Fruit fly (Drosophila melanogaster) whole organism, wandering third instar larva: ENCODE measurements around the gene eIF2gamma.

Experiments used
- Abd-B ChIP-seq: fragments of >200 bp; optimal IDR thresholded peaks from 2 replicates; lab custom pipeline; 2017; ENCODE audit warnings: missing biosample characterization, missing genetic modification characterization
- CG32264 ChIP-seq: fragments of 200-800 bp; sonication (Bioruptor generic); optimal IDR thresholded peaks from 2 replicates; lab custom pipeline; 2016; ENCODE audit warnings: missing biosample characterization, missing genetic modification characterization
- CG9705 ChIP-seq: fragments of 200-800 bp; sonication (Bioruptor generic); optimal IDR thresholded peaks from 2 replicates; lab custom pipeline; 2018; ENCODE audit warnings: missing biosample characterization, mild to moderate bottlenecking, missing genetic modification characterization
- CrebA ChIP-seq: fragments of 200-800 bp; sonication (Bioruptor generic); optimal IDR thresholded peaks from 2 replicates; lab custom pipeline; 2016; ENCODE audit warnings: missing biosample characterization, mild to moderate bottlenecking, missing genetic modification characterization, borderline replicate concordance
- Dfd ChIP-seq: fragments of >200 bp; optimal IDR thresholded peaks from 2 replicates; lab custom pipeline; 2017; ENCODE audit warnings: missing biosample characterization, missing genetic modification characterization
- Dif ChIP-seq: fragments of 200-275, 200-300 bp; sonication (Bioruptor generic); optimal IDR thresholded peaks from 2 replicates; lab custom pipeline; 2018; ENCODE audit warnings: missing biosample characterization, missing genetic modification characterization; ENCODE audit not compliant: partially characterized antibody
- GATAd ChIP-seq: sonication (Bioruptor generic); optimal IDR thresholded peaks from 2 replicates; lab custom pipeline; 2016; ENCODE audit warnings: missing biosample characterization, missing genetic modification characterization
- HLH106 ChIP-seq: fragments of 200-800 bp; optimal IDR thresholded peaks from 3 replicates; lab custom pipeline; 2019; ENCODE audit warnings: missing biosample characterization, mild to moderate bottlenecking, missing genetic modification characterization, moderate library complexity
- Hnf4 ChIP-seq: fragments of 200-800 bp; sonication (Bioruptor generic); optimal IDR thresholded peaks from 2 replicates; lab custom pipeline; 2016; ENCODE audit warnings: missing biosample characterization, mild to moderate bottlenecking, missing genetic modification characterization
- Hr78 ChIP-seq: fragments of >200 bp; optimal IDR thresholded peaks from 2 replicates; lab custom pipeline; 2017; ENCODE audit warnings: missing biosample characterization, missing genetic modification characterization
- Hr83 ChIP-seq: fragments of 200-300 bp; sonication (Bioruptor generic); optimal IDR thresholded peaks from 2 replicates; lab custom pipeline; 2016; ENCODE audit warnings: missing biosample characterization, mild to moderate bottlenecking, missing genetic modification characterization, moderate library complexity; ENCODE audit not compliant: poor library complexity, severe bottlenecking
- Jra ChIP-seq: sonication (Bioruptor generic); optimal IDR thresholded peaks from 2 replicates; lab custom pipeline; 2016; ENCODE audit warnings: missing biosample characterization, missing genetic modification characterization
- Mio ChIP-seq: sonication (Bioruptor generic); optimal IDR thresholded peaks from 2 replicates; lab custom pipeline; 2016; ENCODE audit warnings: missing biosample characterization, missing genetic modification characterization
- Myc ChIP-seq: fragments of >200 bp; optimal IDR thresholded peaks from 2 replicates; lab custom pipeline; 2017
- N ChIP-seq: fragments of >200 bp; optimal IDR thresholded peaks from 2 replicates; lab custom pipeline; 2018; ENCODE audit warnings: missing biosample characterization, missing external identifiers, missing genetic modification characterization
- OdsH ChIP-seq: fragments of 200-800 bp; sonication (Bioruptor generic); optimal IDR thresholded peaks from 2 replicates; lab custom pipeline; 2016; ENCODE audit warnings: missing biosample characterization, mild to moderate bottlenecking, missing genetic modification characterization
- Rel ChIP-seq, 2 experiments: fragments of 200-800 bp; sonication (Bioruptor generic) in 1 of 2; optimal IDR thresholded peaks; 2 replicates in 1 of 2; 3 replicates in 1 of 2; lab custom pipeline; 2016 to 2019; ENCODE audit warnings: mild to moderate bottlenecking in 2 of 2, missing biosample characterization in 2 of 2, missing genetic modification characterization in 2 of 2, moderate library complexity in 1 of 2
- Sp1 ChIP-seq: fragments of 200-800 bp; sonication (Bioruptor generic); optimal IDR thresholded peaks from 3 replicates; lab custom pipeline; 2019; ENCODE audit warnings: missing biosample characterization, mild to moderate bottlenecking, missing genetic modification characterization, moderate library complexity
- Vsx2 ChIP-seq: fragments of 200-300, 225-300 bp; sonication (Bioruptor generic); optimal IDR thresholded peaks from 2 replicates; lab custom pipeline; 2018; ENCODE audit warnings: missing biosample characterization, missing genetic modification characterization; ENCODE audit not compliant: partially characterized antibody
- br ChIP-seq: fragments of 200-800 bp; sonication (Bioruptor generic); optimal IDR thresholded peaks from 2 replicates; lab custom pipeline; 2016; ENCODE audit warnings: missing biosample characterization, missing genetic modification characterization
- brk ChIP-seq: fragments of 200-800 bp; sonication (Bioruptor generic); optimal IDR thresholded peaks from 2 replicates; lab custom pipeline; 2016; ENCODE audit warnings: missing biosample characterization, mild to moderate bottlenecking, missing genetic modification characterization
- dl ChIP-seq, 2 experiments: fragments of 175-275, 200-275 bp in 1 of 2; fragments of 200-275 bp in 1 of 2; sonication (Bioruptor generic); optimal IDR thresholded peaks; lab custom pipeline; 2018; ENCODE audit warnings: mild to moderate bottlenecking in 2 of 2, missing biosample characterization in 2 of 2, missing genetic modification characterization in 2 of 2, moderate library complexity in 2 of 2; ENCODE audit not compliant: partially characterized antibody in 2 of 2, insufficient read depth in 1 of 2
- dmrt93B ChIP-seq: fragments of 200-800 bp; sonication (Bioruptor generic); optimal IDR thresholded peaks from 2 replicates; lab custom pipeline; 2018; ENCODE audit warnings: missing biosample characterization, mild to moderate bottlenecking, missing genetic modification characterization
- dsf ChIP-seq: sonication (Bioruptor generic); optimal IDR thresholded peaks from 2 replicates; lab custom pipeline; 2016; ENCODE audit warnings: missing biosample characterization, missing genetic modification characterization, borderline replicate concordance
- ey ChIP-seq: fragments of 200-800 bp; sonication (Bioruptor generic); optimal IDR thresholded peaks from 2 replicates; lab custom pipeline; 2016; ENCODE audit warnings: missing biosample characterization, missing genetic modification characterization
- foxo ChIP-seq, 2 experiments: fragments of 200-800 bp; sonication (Bioruptor generic); optimal IDR thresholded peaks; 2 replicates in 1 of 2; 3 replicates in 1 of 2; lab custom pipeline; 2016 to 2017; ENCODE audit warnings: missing biosample characterization in 2 of 2, missing genetic modification characterization in 2 of 2
- fru ChIP-seq: fragments of 200-800 bp; sonication (Bioruptor generic); optimal IDR thresholded peaks from 3 replicates; lab custom pipeline; 2016; ENCODE audit warnings: missing biosample characterization, mild to moderate bottlenecking, missing genetic modification characterization
- h ChIP-seq: fragments of 200-800 bp; sonication (Bioruptor generic); optimal IDR thresholded peaks from 3 replicates; lab custom pipeline; 2016; ENCODE audit warnings: missing biosample characterization, mild to moderate bottlenecking, missing genetic modification characterization
- jim ChIP-seq: fragments of 175-275, 200-325 bp; sonication (Bioruptor generic); optimal IDR thresholded peaks from 2 replicates; lab custom pipeline; 2016; ENCODE audit warnings: missing biosample characterization, mild to moderate bottlenecking, missing genetic modification characterization
- lola ChIP-seq: fragments of >200 bp; optimal IDR thresholded peaks from 2 replicates; lab custom pipeline; 2017; ENCODE audit warnings: missing biosample characterization, missing genetic modification characterization
- pan ChIP-seq: fragments of >200 bp; optimal IDR thresholded peaks from 2 replicates; lab custom pipeline; 2017
- psq ChIP-seq: fragments of 200-800 bp; sonication (Bioruptor generic); optimal IDR thresholded peaks from 3 replicates; lab custom pipeline; 2017; ENCODE audit warnings: missing biosample characterization, mild to moderate bottlenecking, missing genetic modification characterization, moderate library complexity
- rgr ChIP-seq: fragments of 200-800 bp; sonication (Bioruptor generic); optimal IDR thresholded peaks from 3 replicates; lab custom pipeline; 2016; ENCODE audit warnings: missing biosample characterization, mild to moderate bottlenecking, missing genetic modification characterization
- sage ChIP-seq: fragments of 200-800 bp; sonication (Bioruptor generic); optimal IDR thresholded peaks from 2 replicates; lab custom pipeline; 2016; ENCODE audit warnings: missing biosample characterization, mild to moderate bottlenecking, missing genetic modification characterization
- sv ChIP-seq: fragments of 200-800 bp; sonication (Bioruptor generic); optimal IDR thresholded peaks from 3 replicates; lab custom pipeline; 2016; ENCODE audit warnings: missing biosample characterization, missing genetic modification characterization
- tai ChIP-seq: sonication (Bioruptor generic); optimal IDR thresholded peaks from 2 replicates; lab custom pipeline; 2016; ENCODE audit warnings: missing biosample characterization, missing genetic modification characterization
- usp ChIP-seq: fragments of >200 bp; optimal IDR thresholded peaks from 2 replicates; lab custom pipeline; 2017; ENCODE audit warnings: missing biosample characterization, missing genetic modification characterization
- woc ChIP-seq: sonication (Bioruptor generic); optimal IDR thresholded peaks from 2 replicates; lab custom pipeline; 2016; ENCODE audit warnings: missing biosample characterization, mild to moderate bottlenecking, missing genetic modification characterization

The eIF2gamma gene

dm6 chr3R:15243452-15243851 lies 19.8 kb downstream of the eIF2gamma start (continued):
- TF ChIP-seq usp (no peak), GATAd (GFP tag; lab: Kevin White, UChicago) (no peak), jim (GFP tag; lab: Kevin White, UChicago) (no peak)

- TF ChIP-seq ey (GFP tag; lab: Kevin White, UChicago) (no peak), CG32264 (no peak)
These were observed 20.3 kb downstream of the eIF2gamma start for dm6 chr3R:15243046-15243356.

dm6 chr3R:15242186-15243045 lies 20.8 kb downstream of the eIF2gamma start, which contains the start of the genes tefu and Hsc70-4:
TSS of gene tefu (minus strand) at chr3R:15242236.
TSS of gene Hsc70-4 (plus strand) at chr3R:15242687.
- TF ChIP-seq ey (GFP tag; lab: Kevin White, UChicago) (peak; percentile 60), br (GFP tag; lab: Kevin White, UChicago) (no peak), usp (no peak), CrebA (GFP tag; lab: Kevin White, UChicago) (no peak), lola (GFP tag; lab: Kevin White, UChicago) (no peak), pan (no peak), Hr78 (GFP tag; lab: Kevin White, UChicago) (peak; percentile 46), Dif (GFP tag; lab: Kevin White, UChicago) (peak; percentile 68), CG32264 (no peak), tai (GFP tag; lab: Kevin White, UChicago) (no peak), HLH106 (tag; lab: Kevin White, UChicago) (peak; percentile 79), sv (GFP tag; lab: Kevin White, UChicago) (peak; percentile 64), h (peak; percentile 54), Dfd (no peak), OdsH (peak; percentile 32), jim (GFP tag; lab: Kevin White, UChicago) (peak; percentile 24), psq (GFP tag; lab: Kevin White, UChicago) (no peak), brk (GFP tag; lab: Kevin White, UChicago) (no peak), Myc (lab: Kevin White, UChicago) (no peak), fru (no peak), GATAd (GFP tag; lab: Kevin White, UChicago) (no peak), dl (GFP tag; optimal IDR thresholded peaks at IDR 0.05; lab: Kevin White, UChicago; ENCODE audit: insufficient read depth in 1 of 2, partially characterized antibody in 2 of 2) (no peak), Hnf4 (GFP tag; lab: Kevin White, UChicago) (peak; percentile 64), CG9705 (GFP tag; lab: Kevin White, UChicago) (peak; percentile 54), Abd-B (GFP tag; lab: Kevin White, UChicago) (no peak), dsf (GFP tag; lab: Kevin White, UChicago) (no peak), Rel (GFP tag; optimal IDR thresholded peaks at IDR 0.05; lab: Kevin White, UChicago) (no peak), Rel (tag; optimal IDR thresholded peaks at IDR 0.05; lab: Kevin White, UChicago) (peak; percentile 4), woc (GFP tag; lab: Kevin White, UChicago) (peak; percentile 72), N (GFP tag; lab: Kevin White, UChicago) (peak; percentile 92), Mio (GFP tag; lab: Kevin White, UChicago) (no peak), Vsx2 (peak; percentile 64), Jra (GFP tag; lab: Kevin White, UChicago) (no peak), Sp1 (GFP tag; lab: Kevin White, UChicago) (peak; percentile 46), Hr83 (peak; percentile 5), dmrt93B (GFP tag; lab: Kevin White, UChicago) (peak; percentile 68), rgr (GFP tag; lab: Kevin White, UChicago) (no peak), sage (GFP tag; lab: Kevin White, UChicago) (no peak), foxo (GFP tag; optimal IDR thresholded peaks at IDR 0.05; lab: Kevin White, UChicago) (peak in 1 of 2 experiments; percentile 9)
